Worm (Caenorhabditis elegans) whole organism, late embryonic: ENCODE results near the gene F13A2.4.

Source experiments
- ceh-45 ChIP-seq: fragments of 200-800 bp; sonication (Bioruptor generic); IDR thresholded peaks from 2 replicates; pipeline ENCODE4 v1.3.6; 2022; ENCODE audit warnings: missing genetic modification reagents, missing genetic modification characterization, missing compliant biosample characterization
- dve-1 ChIP-seq: sonication (generic microtip); optimal IDR thresholded peaks from 2 replicates; lab custom pipeline; 2017; ENCODE audit warnings: antibody characterized with exemption, mild to moderate bottlenecking, missing genetic modification characterization, missing compliant biosample characterization
- fax-1 ChIP-seq: sonication (generic microtip); optimal IDR thresholded peaks from 2 replicates; lab custom pipeline; 2016; ENCODE audit warnings: missing genotype, missing genetic modification characterization, missing compliant biosample characterization
- nhr-11 ChIP-seq: fragments of 150-350 bp; optimal IDR thresholded peaks from 2 replicates; lab custom pipeline; 2014; ENCODE audit warnings: missing biosample characterization, missing genetic modification characterization
- pqm-1 ChIP-seq: sonication (generic microtip); optimal IDR thresholded peaks from 2 replicates; lab custom pipeline; 2016; ENCODE audit warnings: missing genetic modification characterization, missing compliant biosample characterization
- rnt-1 ChIP-seq: sonication (generic microtip); optimal IDR thresholded peaks from 2 replicates; lab custom pipeline; 2016; ENCODE audit warnings: missing genetic modification characterization, missing compliant biosample characterization

- TF ChIP-seq ceh-45 (GFP tag; lab: Robert Waterston, UW), result no peak
- no peak for TF ChIP-seq nhr-11
- no peak for TF ChIP-seq fax-1
- TF ChIP-seq rnt-1 (tag; lab: Kevin White, UChicago), result no peak
- TF ChIP-seq pqm-1 (tag; lab: Kevin White, UChicago), result no peak
- TF ChIP-seq dve-1, result no peak
Measured at ce11 chrV:4382298-4382697, 17.7 kb downstream of the F13A2.4 start, which contains the start of gene F13A2.1.
